Worm (Caenorhabditis elegans): ENCODE results near the gene C09B9.85.

DNA sequence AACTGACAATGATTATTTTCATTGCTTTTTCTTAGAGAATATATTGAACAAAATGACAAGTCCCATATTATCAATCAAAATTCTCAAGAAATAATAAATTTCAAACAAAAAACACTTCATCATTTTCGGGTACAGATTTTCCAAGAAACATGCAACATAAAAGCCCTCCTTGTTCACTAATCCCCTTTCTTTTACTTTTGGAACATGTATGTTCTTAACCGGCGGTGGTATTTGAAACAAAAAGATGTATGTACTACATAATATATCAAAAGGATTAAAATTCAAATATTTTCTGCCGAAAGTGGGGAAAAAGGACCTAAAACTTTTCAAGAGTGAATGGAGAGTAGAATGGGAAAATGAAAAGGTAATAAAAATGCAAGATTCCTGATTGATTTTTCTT, 28.8 kb upstream of the C09B9.85 start:
- TF ChIP-seq Y53G8AR.9 (GFP tag; conservative IDR thresholded peaks at IDR 0.05) (no peak), efl-1 (GFP tag; optimal IDR thresholded peaks at IDR 0.05) (no peak), F39B2.1 (GFP tag; IDR thresholded peaks at IDR 0.05) (no peak), F23B12.7 (tag; optimal IDR thresholded peaks at IDR 0.05; ENCODE audit: insufficient read depth) (no peak), snpc-4 (GFP tag; optimal IDR thresholded peaks at IDR 0.05) (no peak), snpc-4 (tag; optimal IDR thresholded peaks at IDR 0.05) (no peak), hsf-1 (GFP tag; IDR thresholded peaks at IDR 0.05) (no peak), tbp1 (GFP tag; optimal IDR thresholded peaks at IDR 0.05) (no peak), F57C9.4 (tag; optimal IDR thresholded peaks at IDR 0.05) (no peak)

Data from whole organism, young adult.